Worm (Caenorhabditis elegans) whole organism, L4/young adult: ENCODE data around the gene F49C12.12.
"Not testable (repeated sequence)": the region's sequence is repeated elsewhere in the genome, so short reads cannot be mapped to it uniquely, and the experiment has no call there.

ENCODE experiments used
- W03F9.2 ChIP-seq: fragments of 150-350 bp; optimal IDR thresholded peaks from 2 replicates; lab custom pipeline; 2014; ENCODE audit warnings: missing biosample characterization, missing genetic modification characterization
- dao-5 ChIP-seq: sonication (generic microtip); optimal IDR thresholded peaks from 2 replicates; lab custom pipeline; 2016; ENCODE audit warnings: missing genotype, missing genetic modification characterization, moderate library complexity, missing compliant biosample characterization
- him-1 ChIP-seq: sonication (generic microtip); optimal IDR thresholded peaks from 2 replicates; lab custom pipeline; 2016; ENCODE audit warnings: missing genotype, missing genetic modification reagents, missing genetic modification characterization, missing compliant biosample characterization

F49C12.12 gene

DNA sequence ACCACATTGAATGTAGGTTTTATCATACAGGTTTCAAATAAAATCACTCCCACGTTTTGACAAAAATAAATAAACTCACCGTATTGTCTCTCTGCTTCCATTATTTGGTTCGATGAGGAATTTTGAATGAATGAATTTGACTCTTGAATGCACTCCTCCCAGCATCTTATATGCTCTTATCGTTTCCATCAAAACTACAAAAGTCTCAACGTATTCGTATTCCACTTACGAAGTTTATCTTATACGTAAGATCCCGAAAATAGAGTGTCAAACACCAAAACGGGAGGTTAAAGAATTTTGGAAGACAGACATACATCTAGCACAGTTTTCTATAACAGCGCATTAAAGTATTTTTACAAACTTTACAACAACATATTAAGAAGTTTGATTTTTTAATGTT, 27.1 kb downstream of the F49C12.12 start, which contains the start of gene nhr-264:
Gene nhr-264, minus strand, starts transcription at position 101 of the 400 bp plus-strand sequence.
- TF ChIP-seq dao-5, him-1, W03F9.2 (tag; lab: Kevin White, UChicago): not testable (repeated sequence)

DNA sequence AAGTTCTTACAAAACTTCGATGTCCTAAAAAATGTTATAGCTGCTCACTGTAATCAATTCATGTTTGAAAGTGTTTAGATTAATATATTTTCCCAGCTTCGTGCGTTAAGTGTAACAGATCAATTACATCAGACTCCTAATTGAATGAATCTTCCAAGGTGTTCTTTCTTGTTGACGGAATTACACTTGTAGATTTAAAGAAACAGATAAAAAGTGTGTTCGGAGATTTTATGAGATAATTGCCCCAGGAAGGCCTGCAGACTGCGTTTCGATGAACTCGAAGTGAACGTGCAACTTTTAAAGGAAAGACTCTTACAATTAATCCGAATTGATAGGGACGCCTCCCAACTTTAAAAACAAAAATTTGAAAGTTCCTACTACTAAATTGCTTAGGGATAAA, 31.3 kb downstream of the F49C12.12 start:
- TF ChIP-seq W03F9.2 (tag; lab: Kevin White, UChicago) = no peak
- no peak for TF ChIP-seq him-1 (tag; lab: Kevin White, UChicago)
- no peak for TF ChIP-seq dao-5 (tag; lab: Kevin White, UChicago)

DNA sequence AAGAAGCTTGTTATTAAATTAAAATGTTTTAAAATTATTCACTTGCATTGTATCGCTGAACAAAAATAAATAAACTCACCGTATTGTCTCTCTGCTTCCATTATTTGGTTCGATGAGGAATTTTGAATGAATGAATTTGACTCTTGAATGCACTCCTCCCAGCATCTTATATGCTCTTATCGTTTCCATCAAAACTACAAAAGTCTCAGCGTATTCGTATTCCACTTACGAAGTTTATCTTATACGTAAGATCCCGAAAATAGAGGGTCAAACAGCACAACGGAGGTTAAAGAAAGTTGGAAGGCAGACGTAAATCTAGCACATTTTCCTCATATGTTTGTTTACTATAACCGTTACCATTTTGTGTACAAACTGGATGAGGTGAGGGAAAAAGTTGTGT, 34.6 kb downstream of the F49C12.12 start, which contains the start of gene nhr-267:
Gene nhr-267, minus strand, starts transcription at position 101 of the 400 bp plus-strand sequence.
- TF ChIP-seq him-1, dao-5, W03F9.2 (tag; lab: Kevin White, UChicago): not testable (repeated sequence)

DNA sequence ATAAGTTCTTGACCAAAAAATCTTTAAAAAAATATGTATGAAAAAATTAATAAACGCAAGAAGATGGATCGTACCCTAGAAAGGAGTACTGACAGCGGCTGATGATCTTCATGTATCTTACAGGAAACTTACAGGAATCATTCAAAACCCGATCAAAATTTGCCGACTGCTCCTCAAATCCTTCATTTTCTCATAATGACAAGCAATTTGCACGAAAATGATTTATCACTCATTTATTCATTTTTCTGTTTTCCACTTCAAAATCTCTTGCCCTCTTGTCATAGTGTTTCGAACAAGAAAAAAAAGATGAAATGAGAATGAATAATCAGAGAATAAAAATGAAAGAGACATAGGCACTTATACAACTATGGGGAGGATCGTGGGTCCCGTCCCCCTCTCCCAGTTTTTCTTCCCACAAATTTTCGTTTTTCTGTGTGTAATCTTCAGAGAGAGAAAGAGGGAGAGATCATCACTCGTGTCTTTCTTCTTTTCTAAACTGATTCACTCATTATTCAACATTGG, 46.8 kb downstream of the F49C12.12 start, which contains the start of gene nmy-3:
Gene nmy-3, plus strand, starts transcription at position 472 of the 522 bp plus-strand sequence.
- TF ChIP-seq him-1 (tag; lab: Kevin White, UChicago) = no peak
- TF ChIP-seq dao-5 (tag; lab: Kevin White, UChicago) = no peak
- TF ChIP-seq W03F9.2 (tag; lab: Kevin White, UChicago) = no peak
